Fruit fly (Drosophila melanogaster): ENCODE results near the gene SNCF.

SNCF gene

DNA sequence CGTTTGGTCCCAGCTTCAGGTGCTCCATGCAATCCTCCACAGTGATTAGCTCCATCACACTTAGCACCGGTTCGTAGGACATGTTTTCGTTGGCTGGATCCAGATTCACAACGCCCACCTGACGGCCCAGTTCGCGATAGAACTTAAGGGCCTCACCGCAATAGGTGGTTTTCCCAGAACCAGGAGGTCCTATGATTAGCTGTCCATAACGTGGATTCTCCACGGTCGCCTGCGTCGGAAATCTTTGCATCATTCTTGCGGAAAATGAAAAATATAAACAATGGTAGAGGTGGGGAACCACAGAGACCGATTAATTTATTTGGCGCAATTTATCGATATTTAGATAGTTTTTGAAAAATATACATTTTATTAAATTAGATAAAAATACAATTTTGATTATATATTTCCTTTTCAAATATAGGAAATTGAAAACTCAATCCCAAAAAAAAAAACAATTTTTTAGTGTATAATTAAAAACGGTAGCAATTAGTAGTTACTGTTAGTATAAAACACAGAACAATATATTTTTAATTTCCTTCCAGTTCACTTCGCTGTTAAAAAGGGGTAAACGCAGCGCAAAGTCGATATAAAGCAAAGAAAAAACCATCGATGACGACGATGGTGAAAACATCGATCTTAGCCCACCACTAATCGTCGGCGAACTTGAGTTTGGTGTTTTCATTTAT is 34.0 kb downstream of the SNCF start, which contains the start of the genes CG10222 and flr (continued):
- TF ChIP-seq cwo (GFP tag; optimal IDR thresholded peaks at IDR 0.05) = no peak
- peak; percentile 30 for TF ChIP-seq Max (GFP tag; optimal IDR thresholded peaks at IDR 0.05)
- TF ChIP-seq CG9727 (GFP tag; optimal IDR thresholded peaks at IDR 0.05) = peak; percentile 17
- no peak for TF ChIP-seq dmrt11E (tag; optimal IDR thresholded peaks at IDR 0.05)
- peak; percentile 77 for TF ChIP-seq row (GFP tag; IDR thresholded peaks at IDR 0.05)
- TF ChIP-seq CG17361 (GFP tag; IDR thresholded peaks at IDR 0.05) = peak; percentile 45; the same call in 1 of the 3 replicates
- no peak for TF ChIP-seq Dad (GFP tag; optimal IDR thresholded peaks at IDR 0.05)
- no peak for TF ChIP-seq Blimp-1 (GFP tag; optimal IDR thresholded peaks at IDR 0.05)
- no peak for TF ChIP-seq ewg (GFP tag; optimal IDR thresholded peaks at IDR 0.05)
- no peak for TF ChIP-seq kni (GFP tag; optimal IDR thresholded peaks at IDR 0.05)
- TF ChIP-seq sna (GFP tag; IDR thresholded peaks at IDR 0.05; ENCODE audit: partially characterized antibody) = 0 out of 2 replicates have a peak, but pooled peaks have one; percentile 51
- no peak for TF ChIP-seq ssp (GFP tag; IDR thresholded peaks at IDR 0.05)
- peak; percentile 6 for TF ChIP-seq grau (tag; optimal IDR thresholded peaks at IDR 0.05)
- TF ChIP-seq HLH3B (GFP tag; IDR thresholded peaks at IDR 0.05) = no peak
- TF ChIP-seq Hr3 (GFP tag; optimal IDR thresholded peaks at IDR 0.05) = no peak
- TF ChIP-seq Meics (GFP tag; optimal IDR thresholded peaks at IDR 0.05) = peak; percentile 27
- TF ChIP-seq hbn (GFP tag; IDR thresholded peaks at IDR 0.05; ENCODE audit: partially characterized antibody) = peak; percentile 66; the same call in 1 of the 2 replicates
- peak; percentile 10 for TF ChIP-seq zen (tag; optimal IDR thresholded peaks at IDR 0.05)
- peak; percentile 3 for TF ChIP-seq Sin3A (optimal IDR thresholded peaks at IDR 0.05)
- TF ChIP-seq CG1603 (tag; optimal IDR thresholded peaks at IDR 0.05) = peak; percentile 7
- no peak for TF ChIP-seq wdn (GFP tag; IDR thresholded peaks at IDR 0.05)
- TF ChIP-seq Med (GFP tag) = no peak
- TF ChIP-seq Lhr (GFP tag; optimal IDR thresholded peaks at IDR 0.05) = peak; percentile 9
- TF ChIP-seq tap (tag; optimal IDR thresholded peaks at IDR 0.05) = no peak
- peak; percentile 71 for TF ChIP-seq vnd (GFP tag; IDR thresholded peaks at IDR 0.05; ENCODE audit: partially characterized antibody)
- no peak for TF ChIP-seq oc (tag; optimal IDR thresholded peaks at IDR 0.05)
- peak; percentile 35 for TF ChIP-seq Nf-YC (tag; optimal IDR thresholded peaks at IDR 0.05)
- TF ChIP-seq CG3281 (GFP tag; optimal IDR thresholded peaks at IDR 0.05) = peak; percentile 15
- TF ChIP-seq pfk (GFP tag; optimal IDR thresholded peaks at IDR 0.05) = no peak
- TF ChIP-seq stwl (tag; optimal IDR thresholded peaks at IDR 0.05) = peak; percentile 57
- TF ChIP-seq CG12071 (GFP tag; optimal IDR thresholded peaks at IDR 0.05) = no peak
- peak; percentile 58 for TF ChIP-seq CG14710 (tag; optimal IDR thresholded peaks at IDR 0.05)
- TF ChIP-seq CG12155 (GFP tag; optimal IDR thresholded peaks at IDR 0.05) = no peak
- peak; percentile 44; the same call in 1 of the 2 replicates for TF ChIP-seq nerfin-2 (GFP tag; IDR thresholded peaks at IDR 0.05; ENCODE audit: partially characterized antibody)
- peak; percentile 20 for TF ChIP-seq CG12104 (GFP tag; optimal IDR thresholded peaks at IDR 0.05)
- TF ChIP-seq CG42726 (GFP tag; IDR thresholded peaks at IDR 0.05; ENCODE audit: partially characterized antibody) = 0 out of 2 replicates have a peak, but pooled peaks have one; percentile 42
- TF ChIP-seq CG13287 (GFP tag; IDR thresholded peaks at IDR 0.05; ENCODE audit: partially characterized antibody) = peak; percentile 74
- peak; percentile 87 for TF ChIP-seq Scr (GFP tag; IDR thresholded peaks at IDR 0.05; ENCODE audit: partially characterized antibody)
- peak; percentile 56 for TF ChIP-seq CG9932 (GFP tag; IDR thresholded peaks at IDR 0.05)
- TF ChIP-seq CG10267 (tag; optimal IDR thresholded peaks at IDR 0.05) = peak; percentile 42
- peak; percentile 29 for TF ChIP-seq CG8290 (GFP tag; optimal IDR thresholded peaks at IDR 0.05)
- no peak for TF ChIP-seq CG8290 (tag; optimal IDR thresholded peaks at IDR 0.05)
- TF ChIP-seq Sry-δ (GFP tag; optimal IDR thresholded peaks at IDR 0.05) = peak; percentile 86
- peak; percentile 43; the same call in 1 of the 2 replicates for TF ChIP-seq Rfx (GFP tag; IDR thresholded peaks at IDR 0.05)
- TF ChIP-seq amos (GFP tag; IDR thresholded peaks at IDR 0.05; ENCODE audit: partially characterized antibody) = peak; percentile 68
- TF ChIP-seq zen2 (GFP tag; IDR thresholded peaks at IDR 0.05; ENCODE audit: partially characterized antibody) = 0 out of 3 replicates have a peak, but pooled peaks have one; percentile 10
- TF ChIP-seq CG4730 (GFP tag; IDR thresholded peaks at IDR 0.05) = no peak
- TF ChIP-seq CG17829 (tag; optimal IDR thresholded peaks at IDR 0.05) = peak; percentile 40
